Worm (Caenorhabditis elegans): Measurements from ENCODE around the gene nspc-20.

DNA sequence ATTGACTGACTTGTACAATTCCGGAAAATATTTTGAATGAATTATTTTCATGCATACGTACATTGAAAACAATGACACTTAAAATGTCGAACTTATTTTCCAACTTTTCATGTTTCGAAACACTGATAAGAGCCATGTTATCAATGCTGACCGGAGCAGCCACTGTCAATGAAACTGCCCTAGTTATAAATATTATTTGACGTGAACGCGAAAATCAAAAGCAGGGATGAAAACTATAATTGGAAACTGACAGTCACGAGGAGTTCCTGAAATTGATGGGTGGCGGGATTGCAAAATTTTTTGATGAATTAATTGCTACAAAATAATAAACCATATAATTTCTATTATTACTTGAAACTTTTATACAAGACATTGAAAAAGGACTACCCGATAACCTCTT lies 9.5 kb upstream of the nspc-20 start:
- TF ChIP-seq sox-2 (GFP tag; IDR thresholded peaks at IDR 0.05) (no peak), fkh-10 (GFP tag; optimal IDR thresholded peaks at IDR 0.05) (no peak), npax-4 (tag; optimal IDR thresholded peaks at IDR 0.05) (no peak), elt-2 (tag; optimal IDR thresholded peaks at IDR 0.05) (no peak), lim-6 (tag; optimal IDR thresholded peaks at IDR 0.05) (no peak), ceh-9 (tag; optimal IDR thresholded peaks at IDR 0.05) (no peak)
